Worm (Caenorhabditis elegans): ENCODE measurements around the gene F01F1.11.

The F01F1.11 gene

DNA sequence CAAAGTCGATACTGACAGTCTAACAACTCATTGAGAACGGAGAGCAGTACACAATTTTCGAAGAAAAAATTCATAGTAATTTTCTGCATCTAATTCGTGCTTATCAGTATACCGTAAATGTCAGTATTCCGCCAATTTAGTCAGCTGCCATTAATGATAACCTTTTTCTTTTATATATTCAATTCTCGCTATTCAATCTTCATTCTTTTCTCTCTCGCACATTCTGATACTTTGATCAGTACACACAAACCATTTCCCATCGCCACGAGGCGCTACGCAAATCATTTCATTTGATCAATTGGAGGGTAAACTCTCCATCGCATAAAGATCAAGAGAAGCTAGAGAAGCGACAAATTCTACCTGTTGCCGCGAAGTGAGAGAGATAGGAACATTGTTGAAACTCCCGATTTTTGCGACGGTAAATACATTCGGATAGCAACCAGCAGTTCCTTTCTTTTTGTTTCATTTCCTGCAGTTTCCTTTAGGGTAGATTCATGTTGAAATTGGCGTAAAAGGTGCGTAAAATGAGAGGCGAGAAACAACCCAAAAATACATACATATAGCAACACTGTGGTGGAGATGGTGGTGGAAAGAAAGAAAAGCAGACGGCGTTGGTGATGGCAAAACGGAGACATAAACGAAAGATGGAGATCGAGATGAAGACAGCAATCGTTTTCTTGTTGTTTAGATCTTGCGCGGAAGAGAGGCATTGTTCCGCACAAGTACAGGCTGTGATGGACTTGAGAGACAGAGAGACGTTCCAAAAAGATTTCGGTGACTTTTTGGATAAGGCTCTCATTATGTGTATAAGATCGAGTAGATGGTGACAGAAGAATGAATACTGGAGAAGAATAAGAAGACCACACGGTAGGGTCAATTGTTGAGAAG is 33.3 kb downstream of the F01F1.11 start (continued):
- TF ChIP-seq lin-39 (tag; optimal IDR thresholded peaks at IDR 0.05) (no peak), fkh-10 (GFP tag; optimal IDR thresholded peaks at IDR 0.05) (no peak), unc-39 (tag; optimal IDR thresholded peaks at IDR 0.05) (no peak), mdl-1 (tag; optimal IDR thresholded peaks at IDR 0.05) (peak; percentile 11), daf-12 (tag; optimal IDR thresholded peaks at IDR 0.05) (no peak), ama-1 (optimal IDR thresholded peaks at IDR 0.05) (peak; percentile 73), pqm-1 (tag; optimal IDR thresholded peaks at IDR 0.05) (peak; percentile 93), nhr-25 (tag; optimal IDR thresholded peaks at IDR 0.05) (no peak), elt-1 (tag; optimal IDR thresholded peaks at IDR 0.05) (peak; percentile 59), ztf-11 (tag; optimal IDR thresholded peaks at IDR 0.05) (no peak), nhr-28 (tag; optimal IDR thresholded peaks at IDR 0.05) (no peak)

DNA sequence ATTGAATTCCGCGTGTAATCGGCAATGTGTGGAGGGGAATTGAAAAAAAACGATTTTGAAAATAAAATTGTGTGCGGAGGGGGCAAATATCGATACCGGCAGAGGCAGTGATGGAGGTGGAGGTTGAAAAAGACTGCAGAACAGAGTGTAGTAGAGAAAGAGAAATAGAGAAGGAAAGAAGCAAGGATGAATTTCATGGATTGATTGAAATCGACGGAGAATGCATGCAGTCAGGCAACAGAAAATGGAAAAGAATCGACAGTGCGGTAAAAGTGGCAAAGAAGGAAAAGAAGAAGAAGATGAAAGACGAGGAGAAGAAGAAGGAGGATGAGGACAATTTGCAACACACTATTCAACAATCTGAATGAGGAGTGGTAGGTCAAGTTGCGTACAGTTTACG is 34.9 kb downstream of the F01F1.11 start, which contains the start of gene W04D12.1:
Gene W04D12.1, plus strand, starts transcription at position 111 of the 400 bp plus-strand sequence.
- TF ChIP-seq nhr-43 (tag; optimal IDR thresholded peaks at IDR 0.05; ENCODE audit: poor library complexity, severe bottlenecking) (no peak), nhr-23 (tag; optimal IDR thresholded peaks at IDR 0.05) (peak; percentile 8), nfya-1 (tag; optimal IDR thresholded peaks at IDR 0.05; ENCODE audit: insufficient read depth) (peak; percentile 19), pqm-1 (tag; optimal IDR thresholded peaks at IDR 0.05) (no peak), fkh-10 (GFP tag; optimal IDR thresholded peaks at IDR 0.05) (no peak), ceh-82 (tag; optimal IDR thresholded peaks at IDR 0.05) (no peak), nhr-76 (tag; optimal IDR thresholded peaks at IDR 0.05) (no peak), snpc-4 (tag; optimal IDR thresholded peaks at IDR 0.05) (no peak), ceh-16 (tag; optimal IDR thresholded peaks at IDR 0.05) (no peak), ama-1 (optimal IDR thresholded peaks at IDR 0.05) (no peak), egl-27 (tag; optimal IDR thresholded peaks at IDR 0.05) (no peak), ztf-11 (tag; optimal IDR thresholded peaks at IDR 0.05) (no peak), nhr-11 (tag; optimal IDR thresholded peaks at IDR 0.05) (no peak), unc-62 (GFP tag; optimal IDR thresholded peaks at IDR 0.05) (no peak), nhr-12 (tag; optimal IDR thresholded peaks at IDR 0.05) (no peak), daf-12 (tag; optimal IDR thresholded peaks at IDR 0.05) (no peak), ZK546.5 (tag; optimal IDR thresholded peaks at IDR 0.05) (no peak), sea-2 (GFP tag; optimal IDR thresholded peaks at IDR 0.05) (no peak), elt-1 (tag; optimal IDR thresholded peaks at IDR 0.05) (no peak), lin-15B (tag; optimal IDR thresholded peaks at IDR 0.05) (no peak), ceh-28 (tag; optimal IDR thresholded peaks at IDR 0.05) (peak; percentile 11), nhr-28 (tag; optimal IDR thresholded peaks at IDR 0.05) (no peak), unc-39 (tag; optimal IDR thresholded peaks at IDR 0.05) (no peak), hmg-11 (tag; optimal IDR thresholded peaks at IDR 0.05) (no peak), lin-39 (tag; optimal IDR thresholded peaks at IDR 0.05) (no peak), mml-1 (tag; optimal IDR thresholded peaks at IDR 0.05) (no peak), jun-1 (tag; optimal IDR thresholded peaks at IDR 0.05) (no peak), nhr-67 (tag; optimal IDR thresholded peaks at IDR 0.05) (no peak), fkh-2 (tag; optimal IDR thresholded peaks at IDR 0.05) (no peak), aly-2 (tag; optimal IDR thresholded peaks at IDR 0.05) (no peak), nhr-237 (tag; optimal IDR thresholded peaks at IDR 0.05) (no peak), lsy-12 (tag; optimal IDR thresholded peaks at IDR 0.05) (no peak), pha-4 (tag; optimal IDR thresholded peaks at IDR 0.05) (peak; percentile 43), mdl-1 (tag; optimal IDR thresholded peaks at IDR 0.05) (no peak), ceh-9 (tag; optimal IDR thresholded peaks at IDR 0.05) (no peak), elt-2 (tag; optimal IDR thresholded peaks at IDR 0.05) (no peak)

DNA sequence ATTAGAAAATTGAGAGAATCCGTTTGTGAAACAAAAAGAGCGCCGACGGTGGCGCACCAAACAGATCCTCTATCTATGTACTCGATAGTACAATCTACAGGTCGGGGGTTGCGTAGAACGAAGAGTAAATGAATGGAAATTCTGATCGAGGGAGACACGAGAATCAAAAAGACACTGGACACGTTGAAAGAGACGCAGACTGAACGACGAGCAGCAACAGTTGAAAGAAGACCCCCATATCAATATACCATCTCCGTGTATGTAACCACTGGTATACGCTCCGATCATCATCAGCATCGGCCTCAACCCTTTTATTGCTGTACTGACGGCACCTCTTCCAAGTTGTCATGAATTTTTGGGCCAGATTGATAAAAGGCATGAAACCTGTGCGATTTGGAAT is 35.4 kb downstream of the F01F1.11 start:
- TF ChIP-seq elt-1 (tag; optimal IDR thresholded peaks at IDR 0.05) = peak; percentile 50
- peak; percentile 51 for TF ChIP-seq nhr-23 (tag; optimal IDR thresholded peaks at IDR 0.05)
- no peak for TF ChIP-seq ama-1 (optimal IDR thresholded peaks at IDR 0.05)
- TF ChIP-seq pha-4 (tag; optimal IDR thresholded peaks at IDR 0.05) = peak; percentile 10
